Worm (Caenorhabditis elegans): ENCODE data around the gene F40G9.17.

ce11 chrIII:159665-160064, 34.6 kb upstream of the F40G9.17 start:
- no peak for TF ChIP-seq W03F9.2 (tag; optimal IDR thresholded peaks at IDR 0.05)
- no peak for TF ChIP-seq him-1 (tag; optimal IDR thresholded peaks at IDR 0.05)
- TF ChIP-seq dao-5 (tag; optimal IDR thresholded peaks at IDR 0.05), result no peak

All from whole organism, L4/young adult.